Worm (Caenorhabditis elegans): ENCODE data around the gene C09E10.3.

- no peak for TF ChIP-seq him-1 (tag; optimal IDR thresholded peaks at IDR 0.05)
- no peak for TF ChIP-seq W03F9.2 (tag; optimal IDR thresholded peaks at IDR 0.05)
Observed at ce11 chrX:986463-986862, 4.7 kb downstream of the C09E10.3 start.

Measured in whole organism, L4/young adult.